Worm (Caenorhabditis elegans) whole organism, L3 larva: ENCODE data around the gene dach-1.

Source experiments
- R02D3.7 ChIP-seq: fragments of 150-350 bp; optimal IDR thresholded peaks from 2 replicates; lab custom pipeline; 2014; ENCODE audit warnings: missing biosample characterization, missing genetic modification characterization
- jun-1 ChIP-seq: fragments of 150-350 bp; optimal IDR thresholded peaks from 2 replicates; lab custom pipeline; 2014; ENCODE audit warnings: missing biosample characterization, missing genetic modification reagents, missing genetic modification characterization

- no peak for TF ChIP-seq R02D3.7 (tag; lab: Kevin White, UChicago)
- TF ChIP-seq jun-1: no peak
These were observed 17.9 kb downstream of the dach-1 start, which contains the start of gene cyp-34A8 for ce11 chrV:3967762-3968161.
